Fruit fly (Drosophila melanogaster): Measurements from ENCODE around the gene CG4022.
A peak's percentile ranks its signal among the peaks of the same experiment; 100 is the strongest.

The CG4022 gene

dm6 chr3L:9420054-9420818 is 9.6 kb upstream of the CG4022 start (continued):
- peak; percentile 90 for TF ChIP-seq nom (GFP tag; optimal IDR thresholded peaks at IDR 0.05)
- no peak for TF ChIP-seq tll (GFP tag; optimal IDR thresholded peaks at IDR 0.05)
- TF ChIP-seq CG10565 (GFP tag; optimal IDR thresholded peaks at IDR 0.05) = no peak
- TF ChIP-seq CG8388 (GFP tag; optimal IDR thresholded peaks at IDR 0.05) = peak; percentile 56
- peak; percentile 66 for TF ChIP-seq CG15269 (tag; optimal IDR thresholded peaks at IDR 0.05)
- TF ChIP-seq CG5245 (GFP tag; optimal IDR thresholded peaks at IDR 0.05) = no peak
- peak; percentile 75 for TF ChIP-seq row (GFP tag; IDR thresholded peaks at IDR 0.05)
- TF ChIP-seq CG6272 (GFP tag; IDR thresholded peaks at IDR 0.05) = no peak
- TF ChIP-seq toy (GFP tag; IDR thresholded peaks at IDR 0.05) = no peak
- peak; percentile 56 for TF ChIP-seq CG18262 (tag; optimal IDR thresholded peaks at IDR 0.05)
- no peak for TF ChIP-seq chinmo (GFP tag; IDR thresholded peaks at IDR 0.05; ENCODE audit: partially characterized antibody)
- TF ChIP-seq gt (GFP tag; IDR thresholded peaks at IDR 0.05) = no peak
- peak; percentile 56; the same call in 1 of the 3 replicates for TF ChIP-seq ken (GFP tag; IDR thresholded peaks at IDR 0.05)
- TF ChIP-seq hkb (optimal IDR thresholded peaks at IDR 0.05) = no peak
- peak; percentile 66; the same call in 1 of the 2 replicates for TF ChIP-seq hkb (GFP tag; IDR thresholded peaks at IDR 0.05)
- TF ChIP-seq HLHmδ (GFP tag; optimal IDR thresholded peaks at IDR 0.05) = no peak
- TF ChIP-seq bcd (GFP tag; optimal IDR thresholded peaks at IDR 0.05) = peak; percentile 35
- no peak for TF ChIP-seq pan (optimal IDR thresholded peaks at IDR 0.05)
- TF ChIP-seq pan (GFP tag; optimal IDR thresholded peaks at IDR 0.05 in 1 of 2, IDR thresholded peaks at IDR 0.05 in 1 of 2) = peak in 1 of 2 experiments; percentile 63
- TF ChIP-seq Abd-B (GFP tag; optimal IDR thresholded peaks at IDR 0.05) = peak; percentile 4
- TF ChIP-seq Drgx (GFP tag; IDR thresholded peaks at IDR 0.05) = peak; percentile 95
- no peak for TF ChIP-seq CG14710 (tag; optimal IDR thresholded peaks at IDR 0.05)
- peak; percentile 58 for TF ChIP-seq CG7839 (tag; optimal IDR thresholded peaks at IDR 0.05)
- TF ChIP-seq CG18011 (GFP tag; optimal IDR thresholded peaks at IDR 0.05) = no peak
- peak; percentile 58; the same call in 1 of the 2 replicates for TF ChIP-seq seq (GFP tag; IDR thresholded peaks at IDR 0.05)
- TF ChIP-seq Gsc (GFP tag; IDR thresholded peaks at IDR 0.05) = 0 out of 2 replicates have a peak, but pooled peaks have one; percentile 32
- peak; percentile 2 for TF ChIP-seq CG17829 (tag; optimal IDR thresholded peaks at IDR 0.05)
- TF ChIP-seq stc (GFP tag; IDR thresholded peaks at IDR 0.05) = peak; percentile 54; the same call in 1 of the 2 replicates
- TF ChIP-seq CG7786 (GFP tag; optimal IDR thresholded peaks at IDR 0.05) = peak; percentile 12
- TF ChIP-seq CG10267 (tag; optimal IDR thresholded peaks at IDR 0.05) = peak; percentile 4
- TF ChIP-seq Hsf (GFP tag; optimal IDR thresholded peaks at IDR 0.05) = peak; percentile 25
- peak; percentile 55 for TF ChIP-seq CG31441 (GFP tag; IDR thresholded peaks at IDR 0.05)
- peak; percentile 27; the same call in 1 of the 2 replicates for TF ChIP-seq onecut (GFP tag; IDR thresholded peaks at IDR 0.05)
- TF ChIP-seq CG14441 (GFP tag; IDR thresholded peaks at IDR 0.05) = peak; percentile 54
- TF ChIP-seq CG17568 (GFP tag; optimal IDR thresholded peaks at IDR 0.05) = peak; percentile 29
- TF ChIP-seq CG1647 (GFP tag; optimal IDR thresholded peaks at IDR 0.05) = peak; percentile 22
- peak; percentile 16 for TF ChIP-seq Bteb2 (GFP tag; optimal IDR thresholded peaks at IDR 0.05)
- TF ChIP-seq fd96Cb (tag; optimal IDR thresholded peaks at IDR 0.05) = peak; percentile 39
- TF ChIP-seq twi (tag; optimal IDR thresholded peaks at IDR 0.05) = no peak
- peak; percentile 34; the same call in 1 of the 2 replicates for TF ChIP-seq Rx (GFP tag; IDR thresholded peaks at IDR 0.05)
- TF ChIP-seq salm (tag; optimal IDR thresholded peaks at IDR 0.05) = peak; percentile 23
- peak; percentile 54 for TF ChIP-seq ttk (GFP tag; IDR thresholded peaks at IDR 0.05)
- TF ChIP-seq exex (tag; optimal IDR thresholded peaks at IDR 0.05) = no peak
- peak; percentile 15 for TF ChIP-seq CG9817 (tag; optimal IDR thresholded peaks at IDR 0.05)
- no peak for TF ChIP-seq trem (tag; optimal IDR thresholded peaks at IDR 0.05)
- peak; percentile 52 for TF ChIP-seq Asciz (GFP tag; optimal IDR thresholded peaks at IDR 0.05)
- peak; percentile 2 for TF ChIP-seq CG11398 (GFP tag; optimal IDR thresholded peaks at IDR 0.05)
- TF ChIP-seq CG18764 (GFP tag; optimal IDR thresholded peaks at IDR 0.05) = no peak
- peak; percentile 17 for TF ChIP-seq slp2 (GFP tag; optimal IDR thresholded peaks at IDR 0.05)

Data from whole organism, embryonic.